Worm (Caenorhabditis elegans) whole organism, mixed stage, embryonic: Measurements from ENCODE around the gene F27D9.2.

Experiments used
- ces-1 ChIP-seq: fragments of 150-350 bp; optimal IDR thresholded peaks from 2 replicates; lab custom pipeline; 2014; ENCODE audit warnings: missing biosample characterization, missing genetic modification reagents, missing genetic modification characterization
- flh-1 ChIP-seq: fragments of 200-800 bp; sonication (Bioruptor generic); optimal IDR thresholded peaks from 2 replicates; lab custom pipeline; 2018; ENCODE audit warnings: mild to moderate bottlenecking, missing genetic modification characterization, moderate library complexity, missing compliant biosample characterization
- mep-1 ChIP-seq: fragments of 150-350 bp; optimal IDR thresholded peaks from 2 replicates; lab custom pipeline; 2017; ENCODE audit warnings: missing biosample characterization, missing genetic modification reagents, missing genetic modification characterization, inconsistent platforms
- nhr-12 ChIP-seq: fragments of 150-350 bp; optimal IDR thresholded peaks from 2 replicates; lab custom pipeline; 2014; ENCODE audit warnings: missing biosample characterization, missing genetic modification characterization
- nhr-237 ChIP-seq: fragments of 150-350 bp; optimal IDR thresholded peaks from 2 replicates; lab custom pipeline; 2014; ENCODE audit warnings: missing biosample characterization, missing genetic modification characterization
- unc-120 ChIP-seq: sonication (generic microtip); optimal IDR thresholded peaks from 2 replicates; lab custom pipeline; 2017; ENCODE audit warnings: missing genetic modification characterization, missing compliant biosample characterization; ENCODE audit not compliant: poor library complexity, severe bottlenecking
- unc-62 ChIP-seq: fragments of 150-350 bp; optimal IDR thresholded peaks from 2 replicates; lab custom pipeline; 2014; ENCODE audit warnings: missing biosample characterization, missing genetic modification reagents, missing genetic modification characterization
- ztf-11 ChIP-seq: fragments of 150-350 bp; optimal IDR thresholded peaks from 2 replicates; lab custom pipeline; 2014; ENCODE audit warnings: missing biosample characterization, missing genetic modification characterization

- no peak for TF ChIP-seq nhr-12 (tag; lab: Kevin White, UChicago)
- no peak for TF ChIP-seq unc-62 (GFP tag; lab: Kevin White, UChicago)
- no peak for TF ChIP-seq mep-1
- no peak for TF ChIP-seq nhr-237 (tag; lab: Kevin White, UChicago)
- TF ChIP-seq ztf-11 (tag; lab: Kevin White, UChicago): no peak
- no peak for TF ChIP-seq flh-1 (GFP tag; lab: Kevin White, UChicago)
- no peak for TF ChIP-seq unc-120 (tag; lab: Kevin White, UChicago)
- no peak for TF ChIP-seq ces-1 (GFP tag; lab: Kevin White, UChicago)
These were observed 34.2 kb downstream of the F27D9.2 start, which contains the start of gene kvs-1 for ce11 chrX:7707031-7707430.
